Fruit fly (Drosophila melanogaster) whole organism, pupa: ENCODE measurements around the gene CG14966.
A peak's percentile ranks its signal among the peaks of the same experiment; 100 is the strongest.

Experiments
- CG34367 ChIP-seq: fragments of 200-800 bp; sonication (Bioruptor generic); optimal IDR thresholded peaks from 2 replicates; lab custom pipeline; 2018; ENCODE audit warnings: missing biosample characterization, mild to moderate bottlenecking, missing genetic modification characterization
- CG8159 ChIP-seq: fragments of 200-800 bp; sonication (Bioruptor generic); optimal IDR thresholded peaks from 3 replicates; lab custom pipeline; 2018; ENCODE audit warnings: missing biosample characterization, mild to moderate bottlenecking, missing genetic modification characterization, moderate library complexity
- Ets98B ChIP-seq: fragments of 200-800 bp; sonication (Bioruptor generic); IDR thresholded peaks from 2 replicates; pipeline ENCODE4 v1.3.6; 2022; ENCODE audit warnings: missing biosample characterization, missing genetic modification characterization
- Pif1B ChIP-seq: fragments of 200-800 bp; sonication (Bioruptor generic); optimal IDR thresholded peaks from 3 replicates; lab custom pipeline; 2016; ENCODE audit warnings: missing biosample characterization, missing genetic modification characterization
- Snoo ChIP-seq: fragments of 200-800 bp; sonication (Bioruptor generic); optimal IDR thresholded peaks from 3 replicates; lab custom pipeline; 2017; ENCODE audit warnings: missing biosample characterization, mild to moderate bottlenecking, missing genetic modification characterization, inconsistent platforms

dm6 chr3L:3239033-3239752, 41.8 kb upstream of the CG14966 start, which contains the start of gene CG17746:
- TF ChIP-seq CG34367 (tag; lab: Kevin White, UChicago) (no peak), Ets98B (GFP tag; lab: Robert Waterston, UW) (no peak), Pif1B (no peak), Snoo (no peak), CG8159 (peak; percentile 8)
